Worm (Caenorhabditis elegans) whole organism, L1 larva: ENCODE measurements around the gene chil-4.

Experiments used
- elt-2 ChIP-seq: sonication (generic microtip); optimal IDR thresholded peaks from 2 replicates; lab custom pipeline; 2016; ENCODE audit warnings: missing genetic modification characterization, mild to moderate bottlenecking, inconsistent platforms, missing compliant biosample characterization, missing genetic modification reagents
- lin-13 ChIP-seq: fragments of 150-350 bp; optimal IDR thresholded peaks from 2 replicates; lab custom pipeline; 2014; ENCODE audit warnings: missing biosample characterization, missing genetic modification reagents, missing genetic modification characterization
- nhr-76 ChIP-seq: sonication (generic microtip); optimal IDR thresholded peaks from 2 replicates; lab custom pipeline; 2017; ENCODE audit warnings: missing biosample characterization, missing genetic modification characterization

- TF ChIP-seq lin-13 (GFP tag; lab: Kevin White, UChicago) (no peak), elt-2 (tag; lab: Kevin White, UChicago) (no peak), nhr-76 (tag; lab: Kevin White, UChicago) (no peak)
These were observed 4.1 kb upstream of the chil-4 start, which contains the start of gene chil-5 for ce11 chrII:9859575-9859974.
